Worm (Caenorhabditis elegans): ENCODE data around the gene srd-17.

- TF ChIP-seq elt-1 (tag; optimal IDR thresholded peaks at IDR 0.05; ENCODE audit: borderline replicate concordance, insufficient read depth) (no peak), nhr-12 (tag; optimal IDR thresholded peaks at IDR 0.05) (no peak), bed-3 (GFP tag; optimal IDR thresholded peaks at IDR 0.05) (no peak), blmp-1 (tag; optimal IDR thresholded peaks at IDR 0.05) (no peak), unc-39 (tag; optimal IDR thresholded peaks at IDR 0.05) (no peak), mep-1 (tag; optimal IDR thresholded peaks at IDR 0.05) (no peak), unc-62 (GFP tag; optimal IDR thresholded peaks at IDR 0.05) (no peak), pha-4 (tag; optimal IDR thresholded peaks at IDR 0.05) (no peak), mab-5 (tag; optimal IDR thresholded peaks at IDR 0.05) (no peak), nhr-237 (tag; optimal IDR thresholded peaks at IDR 0.05) (no peak)
These were observed 30.8 kb downstream of the srd-17 start for ce11 chrV:13401669-13402068.
